Worm (Caenorhabditis elegans): Measurements from ENCODE around the gene T24E12.1.

ce11 chrII:3785756-3786155 is 399 bp downstream of the T24E12.1 start:
- TF ChIP-seq nhr-237 (tag; optimal IDR thresholded peaks at IDR 0.05) (no peak), lim-7 (GFP tag; IDR thresholded peaks at IDR 0.05) (no peak), nhr-25 (tag; optimal IDR thresholded peaks at IDR 0.05; ENCODE audit: borderline replicate concordance, insufficient read depth) (no peak), lin-13 (GFP tag; optimal IDR thresholded peaks at IDR 0.05) (no peak), mdl-1 (tag; optimal IDR thresholded peaks at IDR 0.05) (no peak), nhr-76 (tag; optimal IDR thresholded peaks at IDR 0.05) (no peak), nhr-77 (tag; optimal IDR thresholded peaks at IDR 0.05) (no peak), ctbp-1 (GFP tag; IDR thresholded peaks at IDR 0.05) (no peak), mes-2 (tag; optimal IDR thresholded peaks at IDR 0.05; ENCODE audit: poor library complexity, severe bottlenecking) (no peak), ztf-11 (tag; optimal IDR thresholded peaks at IDR 0.05) (no peak), fkh-10 (GFP tag; optimal IDR thresholded peaks at IDR 0.05) (no peak), unc-62 (GFP tag; optimal IDR thresholded peaks at IDR 0.05 in 1 of 2) (no peak), unc-62 (tag; optimal IDR thresholded peaks at IDR 0.05) (no peak), daf-19 (GFP tag; conservative IDR thresholded peaks at IDR 0.05) (no peak)

Data from whole organism, L4 larva.